Worm (Caenorhabditis elegans): ENCODE data around the gene rbc-1.

DNA sequence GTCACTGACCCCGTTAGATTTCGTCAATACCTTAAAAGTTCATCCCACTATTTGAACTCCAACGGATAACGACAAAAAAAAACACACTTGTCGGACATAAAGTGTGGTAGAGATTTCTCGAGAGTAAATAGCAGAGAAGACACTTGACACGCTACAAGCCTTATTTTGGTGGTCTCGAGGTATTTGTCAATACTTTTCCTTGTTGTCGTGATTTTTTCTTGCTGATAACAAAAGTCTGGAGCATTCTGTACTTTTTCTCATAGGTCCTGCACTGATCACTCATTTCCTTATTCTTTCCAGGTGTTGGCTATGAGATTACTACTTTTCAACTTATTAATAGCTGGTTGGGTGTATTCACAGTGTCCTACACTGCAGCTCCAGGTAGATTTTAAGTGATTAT is 38.8 kb upstream of the rbc-1 start, which contains the start of gene lron-1:
- TF ChIP-seq R02D3.7 (tag; optimal IDR thresholded peaks at IDR 0.05) (no peak), elt-1 (tag; optimal IDR thresholded peaks at IDR 0.05) (no peak), ceh-16 (tag; optimal IDR thresholded peaks at IDR 0.05) (no peak), elt-2 (tag; optimal IDR thresholded peaks at IDR 0.05) (no peak), pha-4 (tag; optimal IDR thresholded peaks at IDR 0.05) (peak; percentile 39)

Data from whole organism, L3 larva.